Fruit fly (Drosophila melanogaster) whole organism, larva: ENCODE data around the gene mAcon1.

ENCODE experiments used
- noc ChIP-seq: fragments of 200-800 bp; sonication (Bioruptor generic); optimal IDR thresholded peaks from 3 replicates; lab custom pipeline; 2019; ENCODE audit warnings: missing biosample characterization, mild to moderate bottlenecking, missing genetic modification characterization, moderate library complexity

Gene mAcon1

DNA sequence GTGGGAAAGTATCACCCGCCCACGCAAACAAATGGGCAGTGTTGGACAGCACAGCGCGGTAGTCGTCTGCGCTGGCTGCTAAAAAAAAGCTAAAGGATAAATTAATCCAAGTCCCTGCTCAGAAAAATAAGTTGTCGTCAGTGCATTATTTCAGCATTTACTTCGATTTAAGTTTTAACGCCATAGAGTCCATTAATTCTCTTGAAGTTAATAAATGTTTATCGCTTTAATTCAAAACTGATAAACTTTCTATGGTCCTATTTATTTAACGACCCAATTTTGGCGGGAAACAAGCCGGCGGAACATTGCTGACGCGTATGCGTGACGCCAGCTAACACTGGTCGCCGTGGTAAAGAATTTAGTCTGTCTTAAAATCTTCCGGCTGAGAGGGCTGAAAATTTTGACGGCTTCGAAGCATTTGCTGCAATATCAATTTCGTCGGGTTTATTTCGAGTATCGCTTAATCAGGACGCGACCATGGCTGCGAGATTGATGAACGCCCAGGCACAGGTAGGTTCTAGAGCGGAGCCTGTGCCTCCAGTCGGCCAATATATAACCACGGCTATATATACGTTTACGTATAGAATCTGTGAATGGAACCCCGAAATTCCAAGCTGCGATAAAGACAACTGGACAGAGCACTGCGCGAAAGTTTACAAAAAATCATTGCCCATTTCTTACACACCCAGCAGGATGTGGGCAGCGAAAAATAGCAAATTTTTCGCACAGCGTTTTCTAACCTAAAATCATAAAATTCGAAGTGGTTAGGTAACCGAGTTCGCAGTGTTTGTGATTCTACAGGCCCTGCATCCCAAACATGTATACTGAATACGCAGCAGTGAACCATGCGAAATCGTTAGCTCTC, at the start of gene mAcon1, which contains the start of the genes CG43345 and CG43346:
Gene mAcon1, plus strand, starts transcription at position 276 of the 865 bp plus-strand sequence.
Gene CG43345, minus strand, starts transcription at position 287 of the 865 bp plus-strand sequence.
Gene CG43346, minus strand, starts transcription at position 287 of the 865 bp plus-strand sequence.
- peak; percentile 91 for TF ChIP-seq noc (tag; lab: Kevin White, UChicago)

DNA sequence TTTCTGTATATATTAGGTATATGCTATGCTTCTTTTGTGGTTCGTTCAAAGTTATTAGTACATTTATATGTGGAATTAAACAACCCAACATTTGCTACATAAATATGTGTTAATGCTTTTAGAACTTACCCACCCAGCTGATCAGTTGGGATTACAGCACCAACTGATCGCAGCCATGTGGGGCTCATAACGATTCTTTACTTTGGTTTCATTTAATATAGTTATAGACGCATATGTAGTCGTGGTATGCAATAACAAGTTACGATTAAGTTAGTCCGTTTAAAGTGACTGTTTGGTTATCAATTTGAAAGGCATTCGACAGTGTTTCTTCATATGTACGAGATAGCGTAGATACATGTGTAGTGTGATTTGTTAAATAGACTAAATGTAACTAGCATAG, 32.6 kb upstream of the mAcon1 start:
- TF ChIP-seq noc (tag; lab: Kevin White, UChicago): no peak

DNA sequence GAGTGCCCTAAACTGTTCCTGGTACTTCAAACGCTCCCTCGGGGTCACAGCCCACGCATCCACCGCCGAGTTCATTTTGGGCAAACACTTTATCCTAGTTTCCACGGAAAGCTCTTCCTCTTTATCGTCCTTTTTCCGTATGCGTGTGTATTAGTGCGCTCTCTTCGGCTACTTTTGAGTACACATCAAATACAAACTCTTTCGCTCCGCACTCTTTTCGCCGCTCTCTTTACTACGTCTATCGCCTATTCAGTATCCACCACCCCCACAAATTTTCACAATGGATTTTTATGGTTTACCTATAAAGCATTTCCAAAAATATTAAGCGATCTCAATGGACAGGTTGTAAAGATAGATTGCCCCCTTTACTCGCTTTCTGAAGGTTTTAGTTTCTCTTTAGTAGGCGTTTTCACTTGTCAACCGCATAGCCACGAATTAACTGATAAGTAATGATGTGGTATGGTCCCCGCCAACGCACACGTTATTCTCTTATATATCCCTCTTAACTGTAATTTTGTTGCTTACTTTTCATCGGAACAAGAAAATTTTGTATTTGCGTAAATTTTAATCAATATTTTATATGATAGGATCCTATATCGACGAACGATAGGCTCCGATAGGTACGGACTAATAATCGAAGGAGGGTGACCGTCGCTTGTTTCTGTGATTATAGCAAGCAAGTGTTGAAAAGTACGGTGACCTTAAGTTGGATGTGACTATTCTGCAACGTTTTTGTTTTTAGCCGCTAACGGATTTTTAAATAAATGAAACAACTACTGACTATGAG, 26.5 kb upstream of the mAcon1 start, which contains the start of gene Dap160:
Gene Dap160, minus strand, starts transcription at position 634 of the 787 bp plus-strand sequence.
- no peak for TF ChIP-seq noc (tag; lab: Kevin White, UChicago)

DNA sequence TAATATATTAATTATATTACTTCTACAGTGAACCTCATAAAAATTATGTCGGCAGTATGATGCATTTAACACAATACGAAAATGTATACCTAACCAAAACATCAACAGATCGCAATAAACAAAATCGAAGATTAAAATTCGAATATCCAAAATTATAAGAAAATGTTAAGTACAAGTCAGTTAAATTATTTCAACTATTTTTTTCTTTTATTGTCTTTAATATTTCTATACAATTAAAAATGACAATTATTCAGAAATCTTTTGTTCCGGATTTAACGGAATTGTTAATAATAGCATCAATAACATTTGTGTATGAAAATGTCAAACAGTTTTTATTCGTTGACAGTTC, 25.9 kb upstream of the mAcon1 start:
- no peak for TF ChIP-seq noc (tag; lab: Kevin White, UChicago)

DNA sequence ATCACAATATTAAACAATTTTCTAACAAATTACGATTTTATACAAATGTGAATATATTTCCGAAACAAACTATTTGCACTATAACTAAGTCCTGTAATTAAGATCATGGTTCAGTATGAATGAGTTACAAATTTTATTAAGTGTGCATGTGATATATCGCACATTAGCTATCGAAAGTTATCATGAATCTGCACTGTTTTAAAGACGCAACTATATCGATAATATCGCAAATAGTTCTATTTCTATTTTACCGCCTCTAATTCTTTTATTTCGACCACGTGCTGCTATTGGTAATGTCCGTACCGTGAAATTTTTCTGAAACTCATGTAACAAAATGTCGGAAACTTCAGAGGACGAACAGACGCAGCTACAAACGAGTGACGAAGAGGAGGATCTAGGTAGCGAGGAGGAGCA, 25.4 kb upstream of the mAcon1 start, which contains the start of gene pths:
Gene pths, plus strand, starts transcription at position 258 of the 414 bp plus-strand sequence.
- TF ChIP-seq noc (tag; lab: Kevin White, UChicago): no peak

DNA sequence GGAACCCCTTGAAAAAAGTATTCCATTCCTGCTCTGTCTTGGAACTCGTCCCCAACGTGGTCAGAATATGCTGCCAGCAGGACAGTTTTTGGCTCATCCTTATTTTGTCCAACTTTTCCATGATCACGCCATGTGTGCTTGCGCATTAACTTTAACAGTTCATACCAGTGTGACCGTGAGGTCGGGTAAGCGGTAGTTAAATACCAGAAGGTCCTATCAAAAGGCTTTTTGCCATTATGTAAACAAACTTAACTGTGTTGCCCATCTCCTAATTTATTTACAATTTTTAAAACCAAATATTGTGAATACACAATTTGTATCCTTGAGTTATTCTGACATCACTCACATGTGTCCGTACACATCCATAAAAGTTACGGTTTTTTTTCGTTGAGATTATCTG, 20.1 kb upstream of the mAcon1 start, which contains the start of gene del:
Gene del, minus strand, starts transcription at position 305 of the 400 bp plus-strand sequence.
- TF ChIP-seq noc (tag; lab: Kevin White, UChicago): no peak

DNA sequence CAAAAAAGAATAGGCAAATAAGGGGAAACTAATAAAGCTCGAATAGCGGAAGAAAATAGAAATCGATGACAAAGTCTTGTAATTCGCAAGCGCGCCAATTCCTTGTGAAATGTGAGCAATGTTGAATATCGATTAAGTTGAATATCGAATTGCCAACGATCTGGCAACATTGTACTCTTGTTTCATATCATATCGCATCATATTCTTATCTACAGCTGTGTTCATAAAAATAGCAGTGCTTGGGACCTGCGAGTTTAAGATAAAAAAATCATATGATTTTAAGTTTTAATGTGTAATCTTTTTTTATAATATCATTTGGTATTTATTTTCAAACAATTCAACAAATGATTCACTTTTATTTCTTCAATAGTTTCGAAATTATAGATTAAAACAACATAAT, 19.3 kb upstream of the mAcon1 start:
- no peak for TF ChIP-seq noc (tag; lab: Kevin White, UChicago)

DNA sequence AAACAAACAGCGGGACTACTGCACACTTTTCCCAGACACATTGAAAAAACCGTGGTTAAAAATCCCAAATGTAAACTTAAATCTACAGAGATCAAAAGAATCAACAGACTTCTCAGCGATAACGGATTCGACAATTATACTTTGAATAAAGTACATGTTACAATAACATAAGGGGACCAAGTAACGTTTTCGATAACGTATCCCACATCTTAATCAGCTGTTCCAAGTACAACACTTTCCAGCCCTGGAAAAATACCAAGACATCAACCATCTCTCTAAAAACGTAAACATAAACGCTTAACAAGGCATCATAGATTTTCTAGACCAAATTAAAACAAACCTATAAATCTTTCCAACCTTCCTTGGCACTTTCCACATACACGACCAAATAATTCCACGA, 14.5 kb upstream of the mAcon1 start:
- TF ChIP-seq noc (tag; lab: Kevin White, UChicago): no peak

DNA sequence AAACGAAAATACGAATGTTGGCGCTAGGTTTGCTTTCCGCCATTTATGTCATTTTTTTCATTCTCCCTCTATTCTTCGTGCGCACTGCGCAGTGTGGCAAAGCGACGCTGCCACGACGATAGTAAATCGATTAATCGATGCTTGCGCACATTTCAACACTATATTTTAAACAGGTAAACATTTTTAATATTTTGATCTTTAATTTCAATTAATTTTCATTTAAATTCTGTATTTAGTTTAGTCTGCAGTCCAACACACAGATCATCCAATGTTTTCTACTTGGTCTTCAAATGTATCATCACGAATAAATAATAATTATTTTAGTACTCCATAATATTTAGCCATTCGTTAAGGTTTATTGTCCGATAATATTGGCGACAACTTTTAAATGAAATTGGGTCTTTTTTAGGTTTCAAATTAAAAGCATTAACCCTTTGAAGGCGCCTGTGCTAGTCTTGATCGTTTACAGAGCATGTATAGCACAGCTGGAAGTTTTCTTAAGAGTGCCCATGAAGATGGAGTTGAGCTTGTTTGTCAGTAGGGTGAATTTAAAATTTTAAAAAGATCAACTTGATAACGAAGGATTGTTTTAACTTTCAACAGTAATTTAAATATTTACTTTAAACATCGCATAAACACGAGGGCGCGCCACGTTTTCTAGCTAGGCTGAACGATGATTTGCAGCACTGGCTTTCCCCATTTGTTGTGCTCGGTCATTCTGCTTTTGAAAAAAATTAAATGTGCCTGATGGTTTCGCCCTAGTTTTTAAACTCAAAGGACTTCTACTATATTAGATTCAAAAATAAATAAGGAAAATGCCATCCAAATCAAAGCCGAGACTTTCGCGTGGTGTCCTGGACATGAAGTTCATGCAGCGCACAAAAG, 12.0 kb upstream of the mAcon1 start, which contains the start of the genes Mpp6 and E2f2:
Gene Mpp6, plus strand, starts transcription at position 133 of the 885 bp plus-strand sequence.
Gene E2f2, minus strand, starts transcription at position 594 of the 885 bp plus-strand sequence.
- no peak for TF ChIP-seq noc (tag; lab: Kevin White, UChicago)

DNA sequence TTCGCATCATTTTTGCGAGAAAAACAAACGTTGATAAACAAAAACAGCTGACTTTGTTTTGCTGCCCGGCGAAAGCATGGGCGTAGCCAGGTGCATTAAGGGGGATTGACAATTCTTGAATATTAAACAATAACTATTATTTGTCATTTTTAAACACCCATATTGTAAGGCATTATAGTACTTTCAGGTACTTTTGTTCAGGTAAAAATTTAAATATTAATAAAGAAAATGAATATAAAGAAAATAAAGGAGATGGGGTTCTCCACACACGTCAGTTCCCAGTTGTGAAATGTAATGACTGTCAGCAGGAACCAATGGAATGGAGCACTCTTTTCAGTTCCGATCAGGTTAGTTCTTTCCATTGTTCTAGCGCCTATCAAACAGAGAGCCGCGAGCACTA, 9.8 kb upstream of the mAcon1 start, which contains the start of the genes Coq3 and Pld3:
Gene Coq3, minus strand, starts transcription at position 58 of the 400 bp plus-strand sequence.
Gene Pld3, plus strand, starts transcription at position 294 of the 400 bp plus-strand sequence.
- TF ChIP-seq noc (tag; lab: Kevin White, UChicago): peak; percentile 96

DNA sequence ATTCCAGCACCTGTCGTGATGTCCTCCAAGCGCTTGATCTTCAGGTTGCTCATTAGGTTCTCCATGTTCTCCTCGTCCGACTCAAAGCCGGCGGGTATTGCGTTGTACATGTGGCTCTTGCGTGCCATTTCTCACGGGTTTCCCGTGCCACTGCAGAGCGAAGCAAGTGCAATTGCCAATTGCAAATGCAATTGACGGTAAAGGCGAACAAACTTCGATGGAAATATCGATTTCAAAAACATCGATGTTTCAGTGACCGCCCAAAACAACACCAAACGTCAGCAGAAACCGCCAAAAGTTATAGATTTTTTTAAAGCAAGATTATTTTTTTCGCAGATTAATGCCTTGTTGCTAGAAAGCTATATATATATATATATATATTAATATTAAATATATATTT, 5.5 kb upstream of the mAcon1 start, which contains the start of gene Nbr:
Gene Nbr, minus strand, starts transcription at position 209 of the 400 bp plus-strand sequence.
- TF ChIP-seq noc (tag; lab: Kevin White, UChicago): no peak

DNA sequence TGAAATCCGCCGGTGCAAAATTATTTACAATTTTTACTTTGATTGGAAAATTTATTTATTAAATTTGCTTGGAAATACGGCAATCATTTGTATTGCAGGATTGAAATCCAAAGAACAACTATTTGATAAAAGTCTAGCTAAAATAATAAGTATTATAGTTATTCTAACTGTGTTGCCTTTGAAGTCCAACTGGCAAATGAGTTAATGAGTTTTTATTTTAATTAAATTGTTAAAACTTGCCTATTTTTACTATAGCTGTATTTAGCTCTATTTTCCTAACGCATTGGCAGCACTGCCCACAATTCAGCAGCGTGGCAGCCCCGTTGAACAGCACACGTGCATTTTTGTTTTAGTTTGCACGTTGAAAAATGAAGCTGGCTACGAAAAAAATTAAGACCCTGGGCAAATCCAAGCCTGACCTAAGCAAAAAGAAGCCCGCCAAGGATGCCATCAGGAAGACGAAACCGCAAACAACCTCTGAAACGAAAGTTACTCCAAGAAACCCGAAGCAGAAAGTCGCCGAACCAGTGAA, 5.0 kb upstream of the mAcon1 start, which contains the start of gene Noc2:
Gene Noc2, plus strand, starts transcription at position 331 of the 532 bp plus-strand sequence.
- TF ChIP-seq noc (tag; lab: Kevin White, UChicago): no peak

DNA sequence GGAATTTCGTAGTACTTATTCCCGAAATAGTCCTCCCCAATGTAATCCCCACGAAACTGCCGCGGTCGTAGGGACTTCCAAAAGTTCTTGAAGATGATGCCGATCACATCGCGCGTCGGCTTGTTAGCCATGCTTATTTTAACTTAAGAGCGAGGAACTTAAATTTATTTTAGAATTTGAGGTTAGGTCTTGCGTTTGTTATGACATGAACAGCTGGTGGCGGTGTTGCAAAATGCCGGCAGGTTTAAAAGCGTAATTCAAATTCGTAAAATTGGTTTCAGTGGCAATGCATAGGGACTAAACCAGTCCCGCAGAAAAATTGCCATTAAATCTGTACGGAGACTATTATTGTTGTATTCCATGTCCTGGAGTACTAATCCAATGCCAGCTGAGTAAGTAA, 1.9 kb upstream of the mAcon1 start:
- TF ChIP-seq noc (tag; lab: Kevin White, UChicago): peak; percentile 17

DNA sequence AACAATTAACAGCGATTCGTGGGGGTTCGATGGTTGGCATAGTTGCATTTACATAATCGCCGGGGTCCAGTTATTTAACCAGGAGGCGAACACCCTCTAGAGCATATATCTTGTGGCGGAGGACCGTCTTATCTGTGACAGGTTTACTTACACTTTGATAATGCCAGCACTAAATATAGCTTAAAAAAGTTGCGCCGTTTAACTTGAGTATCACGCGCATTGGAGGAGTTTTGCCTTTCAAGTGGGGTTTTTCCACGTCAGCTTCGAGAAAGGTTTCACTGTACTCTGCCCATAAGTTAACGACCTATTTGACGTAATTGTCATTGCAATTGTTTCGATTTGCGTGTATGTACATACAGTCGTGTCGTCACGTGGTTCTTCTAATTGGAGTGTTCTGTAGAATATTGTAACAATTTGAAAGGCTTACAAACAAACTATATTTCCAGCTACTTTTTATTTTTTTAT, 822 bp downstream of the mAcon1 start:
- no peak for TF ChIP-seq noc (tag; lab: Kevin White, UChicago)
